Fruit fly (Drosophila melanogaster): ENCODE results near the gene eg.

The eg gene

DNA sequence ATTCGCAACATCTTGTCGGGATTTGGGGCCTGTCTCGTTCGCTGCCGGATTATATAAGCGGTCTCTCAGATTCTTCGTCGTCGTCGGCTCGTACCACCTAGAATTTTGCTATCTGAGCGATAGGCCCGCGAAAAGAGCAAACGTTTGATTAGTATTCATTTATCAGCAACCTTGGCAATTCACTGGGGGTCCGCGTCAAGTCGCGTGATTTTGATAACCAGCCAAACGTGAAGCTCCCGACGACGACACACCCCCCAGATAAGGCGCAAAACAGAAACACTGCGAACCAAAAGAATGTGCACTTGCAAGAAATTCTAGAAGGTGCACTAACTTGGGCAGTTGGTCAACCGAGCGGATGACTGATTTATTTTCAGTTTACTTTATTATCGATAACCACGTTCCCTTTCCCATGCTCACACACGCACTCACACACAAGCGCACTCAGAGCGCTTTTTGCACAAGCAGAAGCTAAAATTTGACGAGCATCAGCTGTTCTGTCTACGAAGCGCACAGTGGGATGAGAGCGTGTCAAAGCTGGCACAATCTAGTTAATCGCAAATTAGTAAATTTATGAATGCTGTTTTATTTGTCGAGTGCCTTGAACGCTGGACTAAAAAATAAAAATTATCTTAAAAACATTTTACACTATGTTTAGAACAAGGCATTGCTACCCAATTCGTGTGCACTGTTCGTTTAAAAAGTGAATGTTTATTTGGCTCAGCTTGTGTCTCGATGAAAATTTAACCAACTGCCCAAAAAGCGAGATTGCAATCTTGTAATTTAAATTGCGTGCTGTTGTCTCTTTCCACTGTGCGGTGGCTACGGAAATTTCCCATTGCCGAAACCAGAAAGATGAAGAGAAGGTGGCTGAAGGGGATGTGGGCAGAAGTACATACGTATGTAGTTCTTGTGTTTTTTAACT lies 31.5 kb downstream of the eg start (continued):
- TF ChIP-seq pdm3 (GFP tag; optimal IDR thresholded peaks at IDR 0.05) (peak; percentile 97), CG8632 (GFP tag; optimal IDR thresholded peaks at IDR 0.05) (peak; percentile 95), CG32006 (GFP tag; optimal IDR thresholded peaks at IDR 0.05) (peak; percentile 98), CG11762 (GFP tag; optimal IDR thresholded peaks at IDR 0.05; ENCODE audit: insufficient read depth) (peak; percentile 93), vri (GFP tag; optimal IDR thresholded peaks at IDR 0.05) (peak; percentile 91), Eip78C (GFP tag) (peak; percentile 99), dsx (GFP tag; optimal IDR thresholded peaks at IDR 0.05; ENCODE audit: poor library complexity, severe bottlenecking) (peak; percentile 91), CG9139 (GFP tag; optimal IDR thresholded peaks at IDR 0.05) (peak; percentile 82), CG6276 (GFP tag; optimal IDR thresholded peaks at IDR 0.05) (peak; percentile 97), fd85E (GFP tag; optimal IDR thresholded peaks at IDR 0.05) (peak; percentile 90)

DNA sequence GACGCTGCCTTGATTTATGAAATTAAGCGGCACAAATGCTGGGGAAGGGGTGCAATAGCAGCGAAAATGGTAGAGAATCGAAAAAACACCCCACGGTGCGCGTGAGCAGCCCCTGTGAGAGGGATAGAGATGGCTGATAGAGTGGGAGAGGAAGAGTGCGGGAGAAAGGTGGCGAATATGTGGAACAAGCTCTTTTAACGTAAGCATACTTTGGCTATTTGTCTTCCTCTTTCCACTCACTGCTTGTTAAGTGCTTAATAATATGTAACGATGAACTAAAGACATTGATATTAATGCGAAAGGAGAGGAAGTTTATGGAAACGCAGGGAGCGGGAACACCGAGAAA lies 32.1 kb downstream of the eg start:
- no peak for TF ChIP-seq topi (GFP tag; optimal IDR thresholded peaks at IDR 0.05)
- TF ChIP-seq salr (GFP tag; optimal IDR thresholded peaks at IDR 0.05): no peak
- TF ChIP-seq CG6854 (GFP tag; optimal IDR thresholded peaks at IDR 0.05): no peak
- no peak for TF ChIP-seq CG8119 (GFP tag; IDR thresholded peaks at IDR 0.05)
- TF ChIP-seq CG10631 (GFP tag; optimal IDR thresholded peaks at IDR 0.05): no peak
- no peak for TF ChIP-seq Lpt (GFP tag; optimal IDR thresholded peaks at IDR 0.05)
- no peak for TF ChIP-seq Gug (GFP tag; IDR thresholded peaks at IDR 0.05)

DNA sequence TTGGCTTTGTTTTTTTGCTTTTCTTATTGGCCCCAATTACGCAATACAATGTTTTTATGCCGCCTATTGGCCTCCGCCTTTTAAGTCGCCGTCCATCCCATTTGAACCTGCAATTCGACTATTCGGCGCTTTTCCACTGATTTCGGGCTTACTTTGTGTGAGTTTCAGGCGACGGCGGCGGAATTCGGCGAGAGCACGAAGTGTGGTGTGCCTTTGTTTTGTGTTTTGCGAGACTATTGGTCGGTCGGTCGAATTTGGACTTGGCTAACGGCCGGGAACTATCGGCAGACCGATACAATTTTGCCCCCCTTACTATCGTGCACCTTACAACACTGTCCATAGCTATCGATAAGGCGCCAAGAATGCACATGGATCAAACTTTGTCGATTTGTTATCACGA lies 32.6 kb downstream of the eg start, which contains the start of gene P5CDh1:
Gene P5CDh1 (minus strand): TSS at position 278 of the 400 bp plus-strand sequence.
- TF ChIP-seq CG3032 (tag; optimal IDR thresholded peaks at IDR 0.05) (peak; percentile 11), CG11294 (GFP tag; IDR thresholded peaks at IDR 0.05) (0 out of 2 replicates have a peak, but pooled peaks have one; percentile 10), CG3919 (GFP tag; optimal IDR thresholded peaks at IDR 0.05) (peak; percentile 10), eg (GFP tag; IDR thresholded peaks at IDR 0.05) (peak; percentile 66; the same call in 2 of the 3 replicates), vri (GFP tag; optimal IDR thresholded peaks at IDR 0.05) (peak; percentile 85), Eip75B (GFP tag; optimal IDR thresholded peaks at IDR 0.05) (no peak), dsx (GFP tag; optimal IDR thresholded peaks at IDR 0.05; ENCODE audit: poor library complexity, severe bottlenecking) (peak; percentile 74), fkh (GFP tag; optimal IDR thresholded peaks at IDR 0.05) (peak; percentile 25), Sox14 (GFP tag; optimal IDR thresholded peaks at IDR 0.05) (peak; percentile 45), OdsH (GFP tag; optimal IDR thresholded peaks at IDR 0.05) (no peak), Met (GFP tag; optimal IDR thresholded peaks at IDR 0.05) (no peak), CG1621 (tag; optimal IDR thresholded peaks at IDR 0.05) (peak; percentile 65), cyc (GFP tag; optimal IDR thresholded peaks at IDR 0.05) (peak; percentile 25), svp (GFP tag) (no peak), CG6163 (GFP tag; IDR thresholded peaks at IDR 0.05) (peak; percentile 47; the same call in 1 of the 3 replicates), Eip78C (GFP tag) (peak; percentile 43)

DNA sequence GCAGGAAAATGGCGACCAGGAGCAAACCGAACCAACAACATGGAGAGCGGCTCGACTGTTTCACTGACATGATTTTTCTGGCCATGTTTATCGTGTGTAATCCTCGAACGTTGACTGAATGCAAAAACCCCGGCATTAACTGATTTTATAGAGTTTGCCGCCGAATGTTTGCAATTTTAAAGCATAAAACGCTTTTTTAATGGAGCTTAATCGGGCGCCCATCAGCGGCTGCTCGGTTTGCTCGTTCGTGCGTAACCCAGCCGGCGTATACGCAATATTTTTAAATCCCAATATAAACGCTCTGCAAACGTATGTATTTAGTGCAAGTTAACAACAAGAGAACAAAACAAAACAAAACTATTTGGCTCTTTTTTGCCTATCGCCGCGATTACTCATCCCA lies 33.8 kb downstream of the eg start, which contains the start of gene CG14563:
Gene CG14563 (minus strand): TSS at position 101 of the 400 bp plus-strand sequence.
- no peak for TF ChIP-seq topi (GFP tag; optimal IDR thresholded peaks at IDR 0.05)
- no peak for TF ChIP-seq fd85E (GFP tag; optimal IDR thresholded peaks at IDR 0.05)
- TF ChIP-seq CG34406 (GFP tag; optimal IDR thresholded peaks at IDR 0.05): no peak
- TF ChIP-seq Gug (GFP tag; IDR thresholded peaks at IDR 0.05): no peak
- no peak for TF ChIP-seq Blimp-1 (GFP tag; optimal IDR thresholded peaks at IDR 0.05)
- TF ChIP-seq Eip78C (GFP tag): no peak
- TF ChIP-seq fd59A (GFP tag; optimal IDR thresholded peaks at IDR 0.05): no peak
- no peak for TF ChIP-seq lz (GFP tag; optimal IDR thresholded peaks at IDR 0.05)
- TF ChIP-seq CG16779 (tag; optimal IDR thresholded peaks at IDR 0.05): no peak
- TF ChIP-seq CG31627 (GFP tag; optimal IDR thresholded peaks at IDR 0.05): no peak
- TF ChIP-seq CG11762 (GFP tag; optimal IDR thresholded peaks at IDR 0.05; ENCODE audit: insufficient read depth): no peak
